Fruit fly (Drosophila melanogaster): ENCODE measurements around the gene Duba.
"Not testable (repeated sequence)": the region's sequence is repeated elsewhere in the genome, so short reads cannot be mapped to it uniquely, and the experiment has no call there.

Gene Duba

DNA sequence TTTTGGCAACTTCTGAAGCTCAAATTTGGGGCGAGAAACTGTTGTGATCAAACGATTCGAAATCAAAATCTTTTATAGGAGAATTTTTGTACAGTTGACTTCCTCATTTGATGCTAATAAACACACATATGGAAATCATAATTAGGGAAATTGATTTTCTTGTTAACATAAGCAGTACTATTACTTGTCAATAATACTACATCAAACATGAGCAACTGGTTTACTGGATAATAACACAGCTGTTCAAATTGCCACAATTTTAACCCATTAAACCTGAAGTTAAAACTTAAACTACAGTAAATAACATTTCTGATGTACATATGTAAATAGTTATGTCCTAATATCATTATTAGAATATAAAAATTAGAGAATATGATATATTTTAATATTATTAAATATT is 29.3 kb downstream of the Duba start, which contains the start of gene CG43390:
Gene CG43390, minus strand, starts transcription at position 32 of the 400 bp plus-strand sequence.
- no peak for TF ChIP-seq noc (tag; optimal IDR thresholded peaks at IDR 0.05)

DNA sequence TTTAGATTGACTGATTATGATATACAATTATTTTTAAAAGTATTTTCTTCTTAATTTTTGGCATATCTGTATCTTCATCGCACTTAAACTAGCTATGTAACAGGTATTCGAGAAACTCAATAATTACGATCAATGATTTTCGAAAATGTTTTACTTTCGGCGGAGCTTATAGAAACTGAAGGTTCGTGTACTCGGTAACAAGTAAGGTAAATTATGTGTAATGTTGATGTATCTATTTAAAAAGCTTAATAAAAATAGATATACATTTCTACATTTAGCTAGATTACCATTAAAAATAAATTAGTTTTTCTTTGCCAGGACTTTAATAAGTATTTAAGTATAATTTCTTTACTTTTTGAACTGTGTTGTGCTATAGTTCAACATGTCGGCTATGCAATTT is 30.4 kb downstream of the Duba start:
- no peak for TF ChIP-seq noc (tag; optimal IDR thresholded peaks at IDR 0.05)

DNA sequence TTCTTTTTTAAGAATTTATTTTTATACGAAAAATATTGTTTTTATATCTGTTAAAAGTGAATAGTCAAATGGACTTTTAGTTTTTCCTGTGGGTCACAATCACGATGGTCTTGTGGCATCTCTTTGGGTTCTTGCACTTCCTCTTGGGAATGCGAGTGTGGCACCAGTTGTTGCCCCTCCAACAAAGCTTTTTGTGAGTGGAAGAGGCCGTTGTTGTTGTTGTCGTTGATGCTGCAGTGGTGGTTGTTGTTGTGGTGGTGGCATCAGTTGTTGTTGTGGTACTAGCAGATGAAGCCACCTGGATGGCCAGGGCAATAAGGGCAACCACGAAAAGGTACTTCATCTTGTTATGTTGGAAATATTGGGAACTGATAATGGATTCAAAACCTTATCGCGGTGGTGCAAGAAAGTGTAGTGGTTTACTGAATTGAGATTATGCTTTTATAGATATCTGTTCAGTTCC is 31.0 kb downstream of the Duba start, which contains the start of gene CG33270:
Gene CG33270, minus strand, starts transcription at position 413 of the 463 bp plus-strand sequence.
- TF ChIP-seq noc (tag; optimal IDR thresholded peaks at IDR 0.05) = no peak

DNA sequence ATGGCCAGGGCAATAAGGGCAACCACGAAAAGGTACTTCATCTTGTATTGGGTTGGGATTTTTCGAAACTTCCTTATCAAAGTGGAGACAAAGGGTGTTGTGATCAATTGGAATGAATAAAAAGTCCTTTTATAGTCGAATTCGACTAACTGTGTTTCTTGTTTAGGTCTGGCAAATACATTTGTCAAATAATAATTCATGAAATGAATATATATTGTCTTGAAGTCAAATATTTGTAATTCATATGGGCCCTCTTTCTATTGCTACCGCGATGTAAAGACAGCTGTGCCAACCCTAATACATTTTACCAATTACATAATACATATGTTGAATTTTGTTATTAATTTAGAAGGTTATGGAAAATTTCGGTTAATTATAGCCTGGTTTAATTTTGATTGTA is 31.9 kb downstream of the Duba start, which contains the start of gene CG33271:
Gene CG33271, minus strand, starts transcription at position 101 of the 400 bp plus-strand sequence.
- TF ChIP-seq noc (tag; optimal IDR thresholded peaks at IDR 0.05) = no peak

DNA sequence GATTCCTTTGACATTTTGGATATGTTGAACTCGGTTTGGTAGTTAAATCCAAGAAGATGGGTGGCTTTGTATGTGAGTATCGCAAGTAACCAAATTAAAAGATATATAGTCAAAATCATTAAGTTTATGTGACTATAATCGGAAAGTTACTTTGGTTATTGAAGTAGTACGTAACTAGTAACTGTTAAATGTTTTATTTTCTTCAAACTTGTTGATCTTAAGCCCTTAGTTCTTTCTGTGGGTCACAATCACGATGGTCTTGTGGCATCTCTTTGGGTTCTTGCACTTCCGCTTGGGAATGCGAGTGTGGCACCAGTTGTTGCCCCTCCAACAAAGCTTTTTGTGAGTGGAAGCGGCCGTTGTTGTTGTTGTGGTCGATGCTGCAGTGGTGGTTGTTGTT is 32.3 kb downstream of the Duba start, which contains the start of gene CG33489:
Gene CG33489, minus strand, starts transcription at position 101 of the 400 bp plus-strand sequence.
- TF ChIP-seq noc (tag; optimal IDR thresholded peaks at IDR 0.05) = not testable (repeated sequence)

DNA sequence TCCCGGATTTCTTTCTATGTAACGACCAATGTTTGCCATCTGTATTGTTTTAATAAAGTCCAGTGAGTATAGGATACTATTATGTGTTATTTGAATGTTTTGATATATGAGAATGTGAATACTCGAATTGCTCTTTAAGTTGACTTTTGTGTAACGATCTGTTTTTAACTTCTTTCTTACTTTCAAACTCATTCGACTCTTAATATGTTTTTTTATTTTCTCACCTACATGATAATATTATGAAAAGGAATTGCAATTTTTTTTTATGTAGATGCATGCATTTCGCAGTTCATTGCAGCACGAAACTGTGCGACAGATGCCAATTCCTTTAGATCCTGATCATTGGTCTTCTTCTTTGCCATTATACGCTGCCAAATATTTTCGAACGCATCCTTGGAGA is 34.7 kb downstream of the Duba start, which contains the start of gene CG33490:
Gene CG33490, minus strand, starts transcription at position 101 of the 400 bp plus-strand sequence.
- no peak for TF ChIP-seq noc (tag; optimal IDR thresholded peaks at IDR 0.05)

DNA sequence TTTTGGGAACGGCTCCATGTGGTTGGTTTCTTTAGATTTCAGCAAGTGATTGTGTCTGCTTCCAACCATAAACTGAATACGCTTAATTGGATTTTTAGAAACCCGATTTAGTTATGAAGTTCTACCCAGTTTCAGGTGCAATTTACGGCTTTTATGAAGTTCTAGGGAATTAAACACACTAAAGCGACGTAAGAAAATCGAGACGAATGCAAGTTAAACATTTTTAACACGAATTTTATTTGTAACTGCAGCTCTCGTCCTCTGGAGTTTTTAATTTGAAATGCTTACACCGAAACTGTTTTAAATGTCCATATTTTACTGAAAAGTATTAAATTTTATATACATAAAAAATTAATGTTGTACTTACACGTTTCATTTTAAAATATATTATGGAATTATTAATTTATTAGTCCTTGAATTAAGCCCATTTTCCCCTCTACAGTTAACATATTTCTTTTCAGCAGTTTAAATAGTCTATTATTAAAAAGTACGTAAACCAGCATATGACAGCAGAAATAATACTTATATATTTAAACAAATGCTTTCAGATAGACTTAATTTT is 45.2 kb downstream of the Duba start, which contains the start of the genes CG46412 and CG33267:
Gene CG46412, minus strand, starts transcription at position 101 of the 562 bp plus-strand sequence.
Gene CG33267, plus strand, starts transcription at position 512 of the 562 bp plus-strand sequence.
- TF ChIP-seq noc (tag; optimal IDR thresholded peaks at IDR 0.05) = no peak

DNA sequence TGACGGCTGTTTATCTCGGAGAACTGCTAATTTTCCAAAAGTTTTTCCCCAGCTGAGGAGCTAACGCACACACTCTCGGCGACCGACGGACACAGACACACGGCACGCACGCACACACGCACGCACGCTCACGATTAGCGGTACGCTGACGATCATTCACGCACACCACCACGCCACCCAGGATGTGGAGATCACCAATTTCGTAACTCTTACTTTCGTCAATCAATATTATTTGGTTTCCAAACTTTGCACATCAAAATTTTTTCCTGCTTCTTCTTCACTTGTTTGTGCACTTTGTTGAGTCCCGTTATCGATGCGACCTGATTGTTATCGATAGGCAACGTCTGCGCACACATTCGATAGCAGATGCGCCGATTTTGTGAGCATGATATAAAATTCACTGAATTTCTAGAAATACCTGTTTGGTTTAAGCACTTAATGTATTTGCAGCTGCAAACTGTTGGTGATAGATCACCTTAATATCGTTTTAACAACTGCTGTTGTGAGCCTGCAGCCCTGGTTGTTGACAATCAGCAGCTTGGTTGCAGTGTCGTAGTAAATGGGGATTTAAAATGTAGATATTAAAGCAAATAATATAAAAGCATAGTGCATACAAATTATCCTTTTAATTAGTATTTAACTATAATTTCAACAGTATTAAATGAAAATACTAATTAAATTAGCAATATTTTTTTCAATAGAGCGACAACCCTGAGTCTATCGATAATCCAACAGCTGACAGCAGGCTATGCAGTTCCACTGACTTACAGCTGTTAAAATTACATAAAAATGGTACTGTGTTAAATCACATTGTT is 47.1 kb downstream of the Duba start, which contains the start of the genes CG7394 and Mob2:
Gene CG7394, plus strand, starts transcription at position 51 of the 815 bp plus-strand sequence.
Gene Mob2, minus strand, starts transcription at position 288 of the 815 bp plus-strand sequence.
- peak; percentile 88 for TF ChIP-seq noc (tag; optimal IDR thresholded peaks at IDR 0.05)

DNA sequence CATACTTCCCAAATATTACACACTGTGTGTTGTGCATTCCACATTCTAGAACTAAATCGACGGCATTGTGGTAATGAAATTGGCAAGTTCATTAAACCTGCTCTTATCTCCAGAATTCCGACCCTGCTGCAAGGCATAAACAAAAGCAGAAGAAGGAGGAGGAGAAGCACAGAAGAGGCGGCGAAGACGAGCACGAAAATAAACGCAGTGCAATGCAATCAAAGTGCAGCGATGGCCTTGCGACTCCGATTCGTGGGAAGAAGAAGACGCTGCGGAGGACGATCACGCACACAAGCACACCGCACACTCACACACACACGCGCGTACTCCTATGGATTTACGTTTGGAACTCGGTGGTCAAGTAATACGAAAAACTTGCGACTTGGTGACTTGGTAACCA is 48.4 kb downstream of the Duba start:
- TF ChIP-seq noc (tag; optimal IDR thresholded peaks at IDR 0.05) = no peak

DNA sequence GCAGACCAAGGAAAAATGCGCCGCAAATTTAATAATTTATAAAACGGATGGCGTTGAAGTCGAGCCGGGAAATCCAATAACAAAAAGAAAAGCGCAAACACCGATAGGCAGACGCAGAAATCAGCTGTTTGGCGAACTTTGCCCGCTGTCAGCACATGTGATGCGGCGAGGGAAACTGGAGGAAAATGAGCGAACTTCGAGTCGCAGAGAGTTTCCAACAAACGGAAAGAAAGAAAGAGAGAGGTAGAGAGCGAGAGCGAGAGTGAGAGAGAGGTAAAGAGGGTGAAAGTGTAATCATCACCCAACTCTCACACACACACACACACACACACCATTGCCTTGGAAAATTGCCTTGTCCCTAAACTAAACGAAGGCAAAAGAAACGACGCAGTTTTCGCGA is 52.1 kb downstream of the Duba start:
- no peak for TF ChIP-seq noc (tag; optimal IDR thresholded peaks at IDR 0.05)

DNA sequence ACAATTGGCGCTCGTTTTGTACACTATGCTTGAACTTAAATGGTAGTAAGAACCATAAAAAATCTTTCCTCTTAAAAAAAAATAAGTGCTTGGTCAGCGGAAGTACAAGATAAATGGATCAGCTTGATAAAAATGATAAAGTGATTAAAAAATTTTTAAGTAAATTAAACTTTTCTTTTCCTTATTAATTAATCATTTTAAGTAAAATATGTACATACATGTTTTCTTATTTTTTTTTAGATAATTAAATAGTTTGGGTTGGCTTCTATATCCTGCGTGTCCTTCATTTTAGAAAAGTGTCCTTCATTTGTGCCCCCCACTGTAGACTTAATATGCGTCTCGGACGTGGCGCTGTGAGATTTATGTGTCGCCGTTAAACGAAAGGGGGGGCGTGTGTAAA is 52.6 kb downstream of the Duba start:
- peak; percentile 41 for TF ChIP-seq noc (tag; optimal IDR thresholded peaks at IDR 0.05)

DNA sequence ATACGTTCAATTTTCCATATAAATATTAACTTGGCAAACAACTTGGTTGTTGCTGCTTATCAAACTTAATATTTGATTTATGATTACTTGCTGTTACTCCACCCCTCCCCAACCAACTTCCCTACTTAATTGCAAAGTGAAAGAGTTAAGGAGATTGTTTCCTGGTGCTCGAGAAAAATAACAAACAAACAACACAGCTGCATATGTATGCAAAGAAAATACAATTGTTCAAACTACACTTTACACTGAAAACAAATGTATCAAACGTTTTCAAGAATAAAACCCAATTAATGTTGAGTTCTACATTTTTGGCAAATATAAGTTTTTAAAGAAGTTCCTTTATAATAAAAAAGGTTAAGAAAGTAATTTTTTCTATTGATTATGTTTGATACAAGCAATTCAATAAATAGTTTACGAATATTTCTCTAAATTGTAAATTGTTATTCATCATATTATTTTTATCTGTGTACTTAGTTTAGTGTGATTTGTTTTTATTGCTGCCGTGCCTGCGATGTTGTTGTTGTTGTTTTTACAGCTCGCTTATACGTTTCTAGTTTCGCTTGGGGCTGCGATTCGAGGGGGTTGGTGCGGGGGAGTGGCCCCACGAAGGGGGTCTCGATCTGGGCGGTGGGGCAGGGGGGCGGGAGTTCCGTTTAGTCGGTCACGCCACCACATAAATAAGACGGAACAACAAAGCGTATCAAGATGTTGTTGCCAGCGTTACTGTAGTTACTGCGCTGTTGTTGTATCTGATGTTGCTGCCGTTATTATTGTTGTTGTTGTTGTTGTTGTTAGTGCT is 53.4 kb downstream of the Duba start:
- TF ChIP-seq noc (tag; optimal IDR thresholded peaks at IDR 0.05) = peak; percentile 47
